Fruit fly (Drosophila melanogaster): Measurements from ENCODE around the gene rngo.

- TF ChIP-seq Myc (optimal IDR thresholded peaks at IDR 0.05) (no peak), h (optimal IDR thresholded peaks at IDR 0.05) (no peak), insv (optimal IDR thresholded peaks at IDR 0.05) (no peak)
Measured at dm6 chrX:16441245-16441644, at the start of gene rngo, which contains the start of gene Cdc50.

All from Kc167 (cell line).